Fruit fly (Drosophila melanogaster): ENCODE results near the gene CG17186.
A peak's percentile ranks its signal among the peaks of the same experiment; 100 is the strongest.

CG17186 gene

DNA sequence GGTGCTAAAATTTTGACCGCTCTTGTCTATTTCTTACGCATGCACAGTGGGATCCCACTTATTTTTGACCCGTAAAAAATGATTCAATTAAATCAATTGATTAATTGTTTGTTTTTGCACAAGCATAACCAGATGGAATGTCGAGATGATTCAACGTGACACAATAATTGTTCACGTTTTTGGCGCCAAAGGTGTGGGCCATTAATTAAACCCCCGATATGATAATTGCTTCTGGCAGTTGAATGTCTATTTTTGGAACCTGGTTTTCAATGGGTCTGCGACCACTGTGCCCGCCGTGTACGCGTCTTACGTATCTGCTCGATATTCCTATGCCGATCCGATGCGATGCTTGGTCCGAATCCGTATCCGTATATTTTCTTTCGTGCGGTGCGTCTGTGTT is 14.7 kb upstream of the CG17186 start (continued):
- TF ChIP-seq nau (GFP tag; optimal IDR thresholded peaks at IDR 0.05), result no peak
- TF ChIP-seq zen2 (GFP tag; IDR thresholded peaks at IDR 0.05; ENCODE audit: partially characterized antibody), result peak; percentile 33; the same call in 1 of the 3 replicates
- TF ChIP-seq CG12391 (tag; optimal IDR thresholded peaks at IDR 0.05), result peak; percentile 65
- peak; percentile 53 for TF ChIP-seq CG10366 (GFP tag; IDR thresholded peaks at IDR 0.05)
- peak; percentile 33 for TF ChIP-seq luna (GFP tag; optimal IDR thresholded peaks at IDR 0.05)
- TF ChIP-seq salm (tag; optimal IDR thresholded peaks at IDR 0.05), result peak; percentile 60
- TF ChIP-seq knrl (GFP tag; IDR thresholded peaks at IDR 0.05; ENCODE audit: partially characterized antibody), result peak; percentile 55; the same call in 2 of the 3 replicates
- peak; percentile 37 for TF ChIP-seq CG7987 (GFP tag; optimal IDR thresholded peaks at IDR 0.05)
- peak; percentile 73; the same call in 2 of the 3 replicates for TF ChIP-seq CG3726 (GFP tag; IDR thresholded peaks at IDR 0.05)
- TF ChIP-seq NC2β (GFP tag; optimal IDR thresholded peaks at IDR 0.05), result peak; percentile 73
- TF ChIP-seq dysf (GFP tag; IDR thresholded peaks at IDR 0.05), result peak; percentile 85
- TF ChIP-seq CG13296 (GFP tag; optimal IDR thresholded peaks at IDR 0.05), result peak; percentile 62
- peak; percentile 40 for TF ChIP-seq CG33557 (GFP tag; optimal IDR thresholded peaks at IDR 0.05)
- peak; percentile 55 for TF ChIP-seq gcm (GFP tag; optimal IDR thresholded peaks at IDR 0.05)
- peak; percentile 43; the same call in 1 of the 2 replicates for TF ChIP-seq E2f2 (GFP tag; IDR thresholded peaks at IDR 0.05)
- TF ChIP-seq CG8478 (optimal IDR thresholded peaks at IDR 0.05), result no peak
- peak; percentile 59 for TF ChIP-seq CG10654 (GFP tag; optimal IDR thresholded peaks at IDR 0.05)
- TF ChIP-seq Dad (GFP tag; optimal IDR thresholded peaks at IDR 0.05), result peak; percentile 71
- peak; percentile 76 for TF ChIP-seq fd96Cb (tag; optimal IDR thresholded peaks at IDR 0.05)
- no peak for TF ChIP-seq CG4617 (GFP tag; optimal IDR thresholded peaks at IDR 0.05; ENCODE audit: borderline replicate concordance)
- TF ChIP-seq Dbx (GFP tag; IDR thresholded peaks at IDR 0.05), result peak; percentile 66; the same call in 1 of the 3 replicates
- peak; percentile 51 for TF ChIP-seq MTF-1 (GFP tag; optimal IDR thresholded peaks at IDR 0.05; ENCODE audit: borderline replicate concordance)
- TF ChIP-seq aop (GFP tag; IDR thresholded peaks at IDR 0.05), result no peak
- TF ChIP-seq Nf-YB (GFP tag; optimal IDR thresholded peaks at IDR 0.05), result no peak
- no peak for TF ChIP-seq zen (tag; optimal IDR thresholded peaks at IDR 0.05)
- TF ChIP-seq sens-2 (GFP tag; IDR thresholded peaks at IDR 0.05), result peak; percentile 55; the same call in 1 of the 2 replicates
- TF ChIP-seq mld (GFP tag; IDR thresholded peaks at IDR 0.05; ENCODE audit: partially characterized antibody), result no peak
- no peak for TF ChIP-seq CG1832 (GFP tag; optimal IDR thresholded peaks at IDR 0.05)
- no peak for TF ChIP-seq CG3065 (GFP tag; optimal IDR thresholded peaks at IDR 0.05)
- peak; percentile 84 for TF ChIP-seq CG17361 (GFP tag; IDR thresholded peaks at IDR 0.05)
- TF ChIP-seq dan (GFP tag; IDR thresholded peaks at IDR 0.05), result no peak
- TF ChIP-seq ranshi (GFP tag; IDR thresholded peaks at IDR 0.05), result peak; percentile 64; the same call in 1 of the 2 replicates
- no peak for TF ChIP-seq CG17186 (GFP tag; optimal IDR thresholded peaks at IDR 0.05)
- peak; percentile 45; the same call in 1 of the 2 replicates for TF ChIP-seq CG11085 (GFP tag; IDR thresholded peaks at IDR 0.05)
- TF ChIP-seq CG3847 (GFP tag; IDR thresholded peaks at IDR 0.05), result peak; percentile 63
- 0 out of 2 replicates have a peak, but pooled peaks have one; percentile 8 for TF ChIP-seq toy (GFP tag; IDR thresholded peaks at IDR 0.05)
- peak; percentile 80 for TF ChIP-seq dmrt99B (tag; optimal IDR thresholded peaks at IDR 0.05)
- peak; percentile 33 for TF ChIP-seq dm (GFP tag; optimal IDR thresholded peaks at IDR 0.05)
- TF ChIP-seq CG13123 (GFP tag; optimal IDR thresholded peaks at IDR 0.05), result no peak
- TF ChIP-seq kah (GFP tag; optimal IDR thresholded peaks at IDR 0.05), result peak; percentile 35
- TF ChIP-seq H2.0 (GFP tag; IDR thresholded peaks at IDR 0.05), result peak; percentile 63; the same call in 1 of the 2 replicates
- peak; percentile 25 for TF ChIP-seq CG3163 (GFP tag; optimal IDR thresholded peaks at IDR 0.05)
- no peak for TF ChIP-seq YL-1 (GFP tag; optimal IDR thresholded peaks at IDR 0.05)
- peak; percentile 14 for TF ChIP-seq pho (GFP tag; optimal IDR thresholded peaks at IDR 0.05)
- TF ChIP-seq Gsc (GFP tag; IDR thresholded peaks at IDR 0.05), result peak; percentile 59
- TF ChIP-seq CG30431 (GFP tag; optimal IDR thresholded peaks at IDR 0.05), result peak; percentile 62
- TF ChIP-seq CG18764 (GFP tag; optimal IDR thresholded peaks at IDR 0.05), result peak; percentile 49
- TF ChIP-seq CG11504 (tag; optimal IDR thresholded peaks at IDR 0.05), result peak; percentile 78
- TF ChIP-seq CG8089 (GFP tag; optimal IDR thresholded peaks at IDR 0.05), result peak; percentile 31
- TF ChIP-seq Scr (GFP tag; IDR thresholded peaks at IDR 0.05; ENCODE audit: partially characterized antibody), result 0 out of 2 replicates have a peak, but pooled peaks have one; percentile 25

Measured in whole organism, embryonic.